Worm (Caenorhabditis elegans) whole organism, L2 larva: ENCODE results near the gene lrpc-1.

ENCODE experiments used
- alr-1 ChIP-seq: fragments of 150-350 bp; optimal IDR thresholded peaks from 2 replicates; lab custom pipeline; 2014; ENCODE audit warnings: missing biosample characterization, missing genetic modification characterization
- fos-1 ChIP-seq: fragments of 150-350 bp; optimal IDR thresholded peaks from 2 replicates; lab custom pipeline; 2014; ENCODE audit warnings: missing biosample characterization, missing genetic modification characterization
- lin-13 ChIP-seq: fragments of 150-350 bp; optimal IDR thresholded peaks from 2 replicates; lab custom pipeline; 2014; ENCODE audit warnings: missing biosample characterization, missing genetic modification reagents, missing genetic modification characterization
- mdl-1 ChIP-seq, 2 experiments: fragments of 150-350 bp in 1 of 2; sonication (generic microtip) in 1 of 2; optimal IDR thresholded peaks; 2 replicates each; lab custom pipeline; 2017; ENCODE audit warnings: missing biosample characterization in 2 of 2, missing genetic modification characterization in 2 of 2
- sma-9 ChIP-seq, 2 experiments: fragments of 150-350 bp in 1 of 2; sonication (generic microtip) in 1 of 2; optimal IDR thresholded peaks; 2 replicates each; lab custom pipeline; 2014 to 2016; ENCODE audit warnings: missing genetic modification characterization in 2 of 2, mild to moderate bottlenecking in 1 of 2, missing biosample characterization in 1 of 2, missing compliant biosample characterization in 1 of 2, missing genetic modification reagents in 1 of 2, moderate library complexity in 1 of 2
- unc-39 ChIP-seq: fragments of 150-350 bp; optimal IDR thresholded peaks from 2 replicates; lab custom pipeline; 2014; ENCODE audit warnings: missing biosample characterization, missing genetic modification characterization
- ztf-1 ChIP-seq: fragments of 200-800 bp; sonication (Bioruptor generic); conservative IDR thresholded peaks from 2 replicates; pipeline ENCODE4 v1.3.6; 2022; ENCODE audit warnings: missing genetic modification characterization, missing compliant biosample characterization
- ztf-11 ChIP-seq: sonication (generic microtip); optimal IDR thresholded peaks from 2 replicates; lab custom pipeline; 2017; ENCODE audit warnings: missing biosample characterization, missing genetic modification characterization

ce11 chrV:5647359-5647758, 34.4 kb upstream of the lrpc-1 start, which contains the start of gene C14C11.4:
- TF ChIP-seq lin-13 (GFP tag; lab: Kevin White, UChicago) (no peak), sma-9 (GFP tag; optimal IDR thresholded peaks at IDR 0.05; lab: Kevin White, UChicago) (no peak), sma-9 (tag; optimal IDR thresholded peaks at IDR 0.05; lab: Kevin White, UChicago) (no peak), mdl-1 (tag; optimal IDR thresholded peaks at IDR 0.05; lab: Kevin White, UChicago) (no peak), ztf-11 (tag; lab: Kevin White, UChicago) (no peak), fos-1 (tag; lab: Kevin White, UChicago) (peak; percentile 81), unc-39 (tag; lab: Kevin White, UChicago) (no peak), ztf-1 (GFP tag; lab: Robert Waterston, UW) (no peak), alr-1 (tag; lab: Kevin White, UChicago) (no peak)
